Worm (Caenorhabditis elegans) whole organism, L3 larva: ENCODE results near the gene M163.9.

Experiments
- ama-1 ChIP-seq: fragments of 150-350 bp; optimal IDR thresholded peaks from 2 replicates; lab custom pipeline; 2018
- skn-1 ChIP-seq: fragments of 150-350 bp; optimal IDR thresholded peaks from 2 replicates; lab custom pipeline; 2014; ENCODE audit warnings: missing biosample characterization, missing genetic modification characterization

DNA sequence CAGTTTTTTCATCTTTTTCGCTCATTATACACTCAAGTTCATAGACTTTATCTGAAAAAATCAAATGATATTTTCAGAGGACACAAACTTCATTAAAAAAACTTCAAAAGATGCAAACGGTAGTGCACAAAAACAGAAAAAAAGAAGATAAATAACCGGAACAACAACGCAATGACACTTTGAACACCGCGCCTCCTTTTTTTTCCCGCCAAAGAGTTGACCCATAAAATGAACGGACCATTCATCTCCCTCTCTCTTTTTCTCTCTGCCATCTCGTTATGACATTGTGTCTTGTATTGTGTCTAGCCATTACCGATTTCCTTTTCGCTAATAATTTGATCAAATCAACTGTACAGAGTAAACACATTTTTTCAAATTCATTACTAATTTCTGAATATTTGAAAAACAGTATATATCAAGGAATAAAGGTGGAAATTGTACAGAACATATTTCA lies 47.8 kb upstream of the M163.9 start, which contains the start of gene F23D12.2:
- TF ChIP-seq skn-1 (tag; lab: Kevin White, UChicago) (no peak), ama-1 (lab: Kevin White, UChicago) (no peak)
